Fruit fly (Drosophila melanogaster): ENCODE results near the gene Hr38.

Gene Hr38

DNA sequence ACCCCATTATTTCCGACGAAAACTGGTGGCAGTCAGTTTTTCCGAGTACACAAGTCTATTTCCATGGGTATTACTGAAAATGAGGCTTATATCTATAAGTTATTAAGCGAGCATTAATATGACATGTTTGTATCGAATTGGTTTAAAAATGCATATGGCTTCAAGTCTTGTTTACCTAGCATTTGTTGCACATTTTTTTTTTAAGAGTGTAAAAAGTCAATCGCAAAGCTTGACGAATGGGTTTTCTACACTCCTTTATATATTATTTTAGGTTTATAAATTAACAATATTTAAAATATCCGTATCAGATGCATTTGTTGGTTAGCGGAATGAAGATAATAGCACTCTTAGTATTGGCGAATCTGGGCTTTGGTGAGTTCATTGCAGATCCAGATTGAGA lies 74.6 kb downstream of the Hr38 start, which contains the start of gene CG31680:
Gene CG31680 (plus strand): TSS at position 301 of the 400 bp plus-strand sequence.
- TF ChIP-seq CG12768 (GFP tag; optimal IDR thresholded peaks at IDR 0.05): no peak
- no peak for TF ChIP-seq CG33017 (tag; optimal IDR thresholded peaks at IDR 0.05)
- TF ChIP-seq kay (GFP tag; ENCODE audit: borderline replicate concordance): no peak
- no peak for TF ChIP-seq pad (GFP tag; optimal IDR thresholded peaks at IDR 0.05)
- TF ChIP-seq toe (GFP tag; optimal IDR thresholded peaks at IDR 0.05): no peak
- no peak for TF ChIP-seq CG1620 (GFP tag; optimal IDR thresholded peaks at IDR 0.05)
- no peak for TF ChIP-seq CG5204 (GFP tag; optimal IDR thresholded peaks at IDR 0.05)
- TF ChIP-seq CG11617 (GFP tag; optimal IDR thresholded peaks at IDR 0.05): no peak
- no peak for TF ChIP-seq Crg-1 (GFP tag; optimal IDR thresholded peaks at IDR 0.05)
- TF ChIP-seq tj (GFP tag; optimal IDR thresholded peaks at IDR 0.05): no peak
- no peak for TF ChIP-seq CG7045 (GFP tag; optimal IDR thresholded peaks at IDR 0.05)
- TF ChIP-seq Hr96 (GFP tag; optimal IDR thresholded peaks at IDR 0.05): no peak
- no peak for TF ChIP-seq CG7101 (tag; optimal IDR thresholded peaks at IDR 0.05)
- TF ChIP-seq cnc (optimal IDR thresholded peaks at IDR 0.05): no peak
- TF ChIP-seq ovo (GFP tag; optimal IDR thresholded peaks at IDR 0.05): no peak
- TF ChIP-seq CG14711 (tag; optimal IDR thresholded peaks at IDR 0.05): no peak

DNA sequence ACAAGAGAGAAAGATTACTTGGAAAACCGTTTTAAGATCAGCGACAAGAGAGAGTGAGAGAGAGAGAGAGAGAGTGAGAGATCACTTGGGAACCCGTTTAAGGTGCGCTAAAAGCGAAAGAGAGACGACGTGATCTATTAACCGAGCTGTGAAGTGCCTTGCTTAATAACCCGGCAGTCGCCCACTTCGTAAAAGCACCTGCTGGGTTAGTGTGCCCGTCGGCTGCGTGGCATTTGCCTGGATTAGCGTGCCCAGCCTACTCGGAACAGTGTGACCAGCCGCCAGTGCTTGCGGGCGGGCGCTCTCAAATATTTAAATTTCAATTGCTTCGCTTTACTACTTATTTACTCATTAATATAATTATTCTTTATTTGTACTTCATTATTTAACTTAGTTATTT lies 76.0 kb downstream of the Hr38 start:
- TF ChIP-seq Clk (GFP tag; optimal IDR thresholded peaks at IDR 0.05) (no peak), pad (GFP tag; optimal IDR thresholded peaks at IDR 0.05) (no peak), toe (GFP tag; optimal IDR thresholded peaks at IDR 0.05) (no peak), CG7045 (GFP tag; optimal IDR thresholded peaks at IDR 0.05) (no peak), CG11617 (GFP tag; optimal IDR thresholded peaks at IDR 0.05) (no peak), CG1620 (GFP tag; optimal IDR thresholded peaks at IDR 0.05) (no peak), Mnt (GFP tag; optimal IDR thresholded peaks at IDR 0.05) (no peak), kay (GFP tag; ENCODE audit: borderline replicate concordance) (no peak), CG7101 (tag; optimal IDR thresholded peaks at IDR 0.05) (no peak), CG33017 (tag; optimal IDR thresholded peaks at IDR 0.05) (no peak), cnc (optimal IDR thresholded peaks at IDR 0.05) (no peak), CG5204 (GFP tag; optimal IDR thresholded peaks at IDR 0.05) (no peak), bab1 (GFP tag; optimal IDR thresholded peaks at IDR 0.05) (no peak)

dm6 chr2L:20634215-20634614 lies 80.2 kb downstream of the Hr38 start, which contains the start of gene CG17472:
Gene CG17472 (plus strand): TSS chr2L:20634515.
- TF ChIP-seq kay (GFP tag; ENCODE audit: borderline replicate concordance) (no peak), CG7045 (GFP tag; optimal IDR thresholded peaks at IDR 0.05) (no peak), CG5204 (GFP tag; optimal IDR thresholded peaks at IDR 0.05) (no peak), tj (GFP tag; optimal IDR thresholded peaks at IDR 0.05) (no peak), ovo (GFP tag; optimal IDR thresholded peaks at IDR 0.05) (no peak), bab1 (GFP tag; optimal IDR thresholded peaks at IDR 0.05) (no peak), CG7101 (tag; optimal IDR thresholded peaks at IDR 0.05) (no peak), pad (GFP tag; optimal IDR thresholded peaks at IDR 0.05) (no peak), CG11617 (GFP tag; optimal IDR thresholded peaks at IDR 0.05) (no peak), toe (GFP tag; optimal IDR thresholded peaks at IDR 0.05) (no peak), CG14711 (tag; optimal IDR thresholded peaks at IDR 0.05) (no peak)

Measured in whole organism, adult.